Worm (Caenorhabditis elegans): Measurements from ENCODE around the gene metl-5.

Gene metl-5

DNA sequence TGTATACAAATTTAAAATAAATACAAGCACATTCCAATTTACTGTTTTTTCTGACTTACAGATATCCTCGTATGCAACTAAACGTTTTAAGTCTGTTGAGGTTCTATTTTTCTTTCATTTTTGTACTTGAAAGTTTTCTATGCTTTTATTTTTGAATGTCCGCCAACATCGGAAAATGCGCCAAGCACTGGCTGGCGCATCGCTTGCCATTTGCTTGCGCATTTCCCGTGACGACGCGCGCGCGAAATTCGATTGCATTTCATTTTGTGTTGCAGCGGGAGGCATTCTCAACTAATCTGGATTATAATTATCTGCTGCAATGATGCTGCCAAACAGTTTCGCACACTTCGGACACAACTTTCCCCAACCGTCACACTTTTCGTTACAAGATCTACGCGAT, 45.8 kb upstream of the metl-5 start, which contains the start of gene fbxl-2 (continued):
- TF ChIP-seq nhr-80 (tag; optimal IDR thresholded peaks at IDR 0.05) (peak; percentile 79), Y67H2A.10 (GFP tag; conservative IDR thresholded peaks at IDR 0.05) (peak; percentile 71), ceh-100 (GFP tag; IDR thresholded peaks at IDR 0.05) (peak; percentile 83), chd-7 (tag; optimal IDR thresholded peaks at IDR 0.05) (peak; percentile 71), F57C9.4 (tag; optimal IDR thresholded peaks at IDR 0.05) (no peak), ceh-91 (GFP tag; IDR thresholded peaks at IDR 0.05) (peak; percentile 86), attf-5 (GFP tag; optimal IDR thresholded peaks at IDR 0.05) (peak; percentile 98), ztf-6 (GFP tag; IDR thresholded peaks at IDR 0.05) (0 out of 2 replicates have a peak, but pooled peaks have one; percentile 26), ztf-25 (GFP tag; IDR thresholded peaks at IDR 0.05) (no peak), T26A5.8 (tag; optimal IDR thresholded peaks at IDR 0.05) (no peak), lsl-1 (GFP tag; optimal IDR thresholded peaks at IDR 0.05) (peak; percentile 85), madf-8 (GFP tag; conservative IDR thresholded peaks at IDR 0.05) (peak; percentile 84), snpc-4 (GFP tag; optimal IDR thresholded peaks at IDR 0.05) (peak; percentile 26), snpc-4 (tag; optimal IDR thresholded peaks at IDR 0.05) (peak in 3 of 4 experiments; percentile 74 to 82 (median 81)), F37B4.10 (GFP tag; IDR thresholded peaks at IDR 0.05) (0 out of 2 replicates have a peak, but pooled peaks have one; percentile 82), gei-17 (GFP tag; optimal IDR thresholded peaks at IDR 0.05) (peak; percentile 78), zfh-2 (GFP tag; conservative IDR thresholded peaks at IDR 0.05) (peak; percentile 92), xnd-1 (tag; optimal IDR thresholded peaks at IDR 0.05) (peak; percentile 79), ceh-40 (GFP tag; IDR thresholded peaks at IDR 0.05) (no peak), hrde-1 (tag; optimal IDR thresholded peaks at IDR 0.05; ENCODE audit: borderline replicate concordance) (peak; percentile 63), ZK185.1 (tag; optimal IDR thresholded peaks at IDR 0.05; ENCODE audit: poor library complexity, severe bottlenecking) (peak; percentile 92), lin-35 (GFP tag; optimal IDR thresholded peaks at IDR 0.05) (peak; percentile 91 to 99 (median 92)), egrh-3 (GFP tag; IDR thresholded peaks at IDR 0.05) (peak; percentile 63), let-526 (GFP tag; IDR thresholded peaks at IDR 0.05) (peak; percentile 85), B0019.2 (GFP tag; conservative IDR thresholded peaks at IDR 0.05) (peak; percentile 59; the same call in 1 of the 2 replicates), egl-44 (GFP tag; IDR thresholded peaks at IDR 0.05) (peak; percentile 78), B0035.1 (tag; optimal IDR thresholded peaks at IDR 0.05) (peak; percentile 67), akir-1 (GFP tag; optimal IDR thresholded peaks at IDR 0.05) (peak; percentile 16), F10E7.11 (tag; optimal IDR thresholded peaks at IDR 0.05) (peak; percentile 34), snpc-1.3 (tag; optimal IDR thresholded peaks at IDR 0.05; ENCODE audit: insufficient read depth) (peak; percentile 41), hlh-26 (GFP tag; conservative IDR thresholded peaks at IDR 0.05) (no peak), dpff-1 (tag; optimal IDR thresholded peaks at IDR 0.05) (no peak), rec-8 (tag; optimal IDR thresholded peaks at IDR 0.05) (no peak), snpc-3.4 (tag; optimal IDR thresholded peaks at IDR 0.05) (peak; percentile 88), ztf-28 (GFP tag; IDR thresholded peaks at IDR 0.05) (peak; percentile 87; the same call in 1 of the 2 replicates), hlh-12 (tag; optimal IDR thresholded peaks at IDR 0.05) (no peak), bed-2 (GFP tag; IDR thresholded peaks at IDR 0.05) (peak; percentile 82), lsy-27 (tag; optimal IDR thresholded peaks at IDR 0.05; ENCODE audit: borderline replicate concordance, insufficient read depth) (no peak), lir-1 (GFP tag; conservative IDR thresholded peaks at IDR 0.05) (peak; percentile 92), lin-26 (GFP tag; IDR thresholded peaks at IDR 0.05) (peak; percentile 78), F33H1.4 (GFP tag; IDR thresholded peaks at IDR 0.05) (peak; percentile 94), B0261.1 (tag; optimal IDR thresholded peaks at IDR 0.05) (peak; percentile 21), F57A8.1 (GFP tag; optimal IDR thresholded peaks at IDR 0.05) (no peak), Y79H2A.3 (GFP tag; conservative IDR thresholded peaks at IDR 0.05) (no peak), ceh-27 (GFP tag; optimal IDR thresholded peaks at IDR 0.05) (peak; percentile 93), fkh-3 (tag; optimal IDR thresholded peaks at IDR 0.05) (peak; percentile 10), C17E4.6 (GFP tag; IDR thresholded peaks at IDR 0.05) (peak; percentile 90)
